Worm (Caenorhabditis elegans) whole organism, young adult: ENCODE data around the gene ttll-5.

Source experiments
- B0019.2 ChIP-seq: fragments of 200-800 bp; sonication (Bioruptor generic); conservative IDR thresholded peaks from 2 replicates; pipeline ENCODE4 v1.3.6; 2022; ENCODE audit warnings: missing genetic modification reagents, missing genetic modification characterization, missing compliant biosample characterization
- B0035.1 ChIP-seq: sonication (generic microtip); optimal IDR thresholded peaks from 2 replicates; lab custom pipeline; 2016; ENCODE audit warnings: missing genetic modification characterization, mild to moderate bottlenecking, missing compliant biosample characterization, missing genotype, missing genetic modification reagents
- B0261.1 ChIP-seq: sonication (generic microtip); optimal IDR thresholded peaks from 2 replicates; lab custom pipeline; 2016; ENCODE audit warnings: mild to moderate bottlenecking, missing genetic modification characterization, moderate library complexity, missing compliant biosample characterization
- B0336.3 ChIP-seq: fragments of 200-800 bp; sonication (Bioruptor generic); IDR thresholded peaks from 2 replicates; pipeline ENCODE4 v1.3.6; 2022; ENCODE audit warnings: missing genetic modification characterization, missing compliant biosample characterization
- F10E7.11 ChIP-seq: sonication (generic microtip); optimal IDR thresholded peaks from 2 replicates; lab custom pipeline; 2017; ENCODE audit warnings: mild to moderate bottlenecking, missing genetic modification characterization, moderate library complexity, missing compliant biosample characterization
- F22D6.2 ChIP-seq: sonication (generic microtip); optimal IDR thresholded peaks from 2 replicates; lab custom pipeline; 2016; ENCODE audit warnings: mild to moderate bottlenecking, missing genetic modification characterization, missing compliant biosample characterization
- F57A8.1 ChIP-seq: fragments of 200-800 bp; sonication (Bioruptor generic); optimal IDR thresholded peaks from 2 replicates; lab custom pipeline; 2018; ENCODE audit warnings: mild to moderate bottlenecking, missing genetic modification characterization, moderate library complexity, missing compliant biosample characterization
- F57C9.4 ChIP-seq: sonication (generic microtip); optimal IDR thresholded peaks from 2 replicates; lab custom pipeline; 2017; ENCODE audit warnings: mild to moderate bottlenecking, missing genetic modification characterization, missing compliant biosample characterization
- K12H6.12 ChIP-seq: fragments of 200-800 bp; sonication (Bioruptor generic); optimal IDR thresholded peaks from 2 replicates; lab custom pipeline; 2018; ENCODE audit warnings: mild to moderate bottlenecking, missing genetic modification characterization, missing compliant biosample characterization
- T07F8.4 ChIP-seq: sonication (generic microtip); optimal IDR thresholded peaks from 2 replicates; lab custom pipeline; 2016; ENCODE audit warnings: mild to moderate bottlenecking, missing genetic modification characterization, moderate library complexity, missing compliant biosample characterization
- Y53G8AR.9 ChIP-seq: fragments of 200-800 bp; sonication (Bioruptor generic); conservative IDR thresholded peaks from 2 replicates; pipeline ENCODE4 v1.3.6; 2022; ENCODE audit warnings: missing genetic modification reagents, missing genetic modification characterization, missing compliant biosample characterization
- ZK185.1 ChIP-seq: sonication (generic microtip); optimal IDR thresholded peaks from 2 replicates; lab custom pipeline; 2016; ENCODE audit warnings: mild to moderate bottlenecking, missing genetic modification characterization, missing compliant biosample characterization; ENCODE audit not compliant: poor library complexity, severe bottlenecking
- aptf-3 ChIP-seq: fragments of 200-800 bp; sonication (Bioruptor generic); IDR thresholded peaks from 2 replicates; pipeline ENCODE4 v1.3.6; 2022; ENCODE audit warnings: missing genetic modification characterization, missing compliant biosample characterization
- attf-3 ChIP-seq: fragments of 200-800 bp; sonication (Bioruptor generic); conservative IDR thresholded peaks from 2 replicates; pipeline ENCODE4 v1.3.6; 2022; ENCODE audit warnings: missing genetic modification reagents, missing genetic modification characterization, missing compliant biosample characterization
- attf-6 ChIP-seq: fragments of 200-800 bp; sonication (Bioruptor generic); IDR thresholded peaks from 2 replicates; pipeline ENCODE4 v1.3.6; 2022; ENCODE audit warnings: missing genetic modification reagents, missing genetic modification characterization, missing compliant biosample characterization
- bed-1 ChIP-seq: fragments of 200-800 bp; sonication (Bioruptor generic); IDR thresholded peaks from 2 replicates; pipeline ENCODE4 v1.3.6; 2022; ENCODE audit warnings: missing genetic modification reagents, missing genetic modification characterization, missing compliant biosample characterization
- cebp-2 ChIP-seq: fragments of 200-800 bp; sonication (Bioruptor generic); IDR thresholded peaks from 2 replicates; pipeline ENCODE4 v1.3.6; 2022; ENCODE audit warnings: missing genetic modification characterization, missing compliant biosample characterization
- ceh-27 ChIP-seq: fragments of 200-800 bp; sonication (Bioruptor generic); optimal IDR thresholded peaks from 2 replicates; lab custom pipeline; 2018; ENCODE audit warnings: mild to moderate bottlenecking, missing genetic modification characterization, moderate library complexity, missing compliant biosample characterization
- chd-7 ChIP-seq: sonication (generic microtip); optimal IDR thresholded peaks from 2 replicates; lab custom pipeline; 2016; ENCODE audit warnings: mild to moderate bottlenecking, missing genetic modification characterization, moderate library complexity, missing compliant biosample characterization
- dox-1 ChIP-seq: fragments of 200-800 bp; sonication (Bioruptor generic); IDR thresholded peaks from 2 replicates; pipeline ENCODE4 v1.3.6; 2022; ENCODE audit warnings: missing genetic modification reagents, missing genetic modification characterization, missing compliant biosample characterization
- dpff-1 ChIP-seq: sonication (generic microtip); optimal IDR thresholded peaks from 2 replicates; lab custom pipeline; 2017; ENCODE audit warnings: mild to moderate bottlenecking, missing genetic modification characterization, missing compliant biosample characterization
- efl-1 ChIP-seq: fragments of 150-350 bp; optimal IDR thresholded peaks from 2 replicates; lab custom pipeline; 2014; ENCODE audit warnings: missing biosample characterization, missing genetic modification reagents, missing genetic modification characterization
- egl-18 ChIP-seq: fragments of 200-800 bp; sonication (Bioruptor generic); IDR thresholded peaks from 2 replicates; pipeline ENCODE4 v1.3.6; 2022; ENCODE audit warnings: missing genetic modification reagents, missing genetic modification characterization, missing compliant biosample characterization
- egrh-3 ChIP-seq: fragments of 200-800 bp; sonication (Bioruptor generic); IDR thresholded peaks from 2 replicates; pipeline ENCODE4 v1.3.6; 2022; ENCODE audit warnings: missing genetic modification reagents, missing genetic modification characterization, missing compliant biosample characterization
- ekl-4 ChIP-seq: fragments of 200-800 bp; sonication (Bioruptor generic); IDR thresholded peaks from 2 replicates; pipeline ENCODE4 v1.3.6; 2022; ENCODE audit warnings: missing genetic modification reagents, missing genetic modification characterization, missing compliant biosample characterization
- ets-4 ChIP-seq: fragments of 200-800 bp; sonication (Bioruptor generic); optimal IDR thresholded peaks from 2 replicates; lab custom pipeline; 2018; ENCODE audit warnings: mild to moderate bottlenecking, missing genetic modification characterization, missing compliant biosample characterization
- gei-17 ChIP-seq: fragments of 200-800 bp; sonication (Bioruptor generic); optimal IDR thresholded peaks from 2 replicates; lab custom pipeline; 2018; ENCODE audit warnings: mild to moderate bottlenecking, missing genetic modification characterization, missing compliant biosample characterization
- him-1 ChIP-seq: sonication (generic microtip); optimal IDR thresholded peaks from 2 replicates; lab custom pipeline; 2016; ENCODE audit warnings: missing genotype, missing genetic modification reagents, missing genetic modification characterization, missing compliant biosample characterization
- hlh-12 ChIP-seq: sonication (generic microtip); optimal IDR thresholded peaks from 2 replicates; lab custom pipeline; 2016; ENCODE audit warnings: missing genetic modification characterization, missing compliant biosample characterization
- hmg-1.2 ChIP-seq: fragments of 200-800 bp; sonication (Bioruptor generic); IDR thresholded peaks from 2 replicates; pipeline ENCODE4 v1.3.6; 2022; ENCODE audit warnings: missing genetic modification reagents, missing genetic modification characterization, missing compliant biosample characterization
- let-607 ChIP-seq, 2 experiments: fragments of 200-800 bp in 1 of 2; sonication (Bioruptor generic) in 1 of 2; sonication (generic microtip) in 1 of 2; optimal IDR thresholded peaks; 2 replicates each; lab custom pipeline; 2016 to 2018; ENCODE audit warnings: mild to moderate bottlenecking in 2 of 2, missing compliant biosample characterization in 2 of 2, missing genetic modification characterization in 2 of 2, moderate library complexity in 2 of 2, missing genotype in 1 of 2
- lin-35 ChIP-seq, 3 experiments: fragments of 150-350 bp in 2 of 3; sonication (generic microtip) in 1 of 3; optimal IDR thresholded peaks; 2 replicates each; lab custom pipeline; 2014 to 2018; ENCODE audit warnings: missing biosample characterization in 3 of 3, missing genetic modification characterization in 3 of 3, missing genetic modification reagents in 3 of 3
- lin-54 ChIP-seq: fragments of 200-800 bp; sonication (Bioruptor generic); optimal IDR thresholded peaks from 2 replicates; lab custom pipeline; 2018; ENCODE audit warnings: mild to moderate bottlenecking, missing genetic modification characterization, missing compliant biosample characterization
- lir-1 ChIP-seq: fragments of 200-800 bp; sonication (Bioruptor generic); conservative IDR thresholded peaks from 2 replicates; pipeline ENCODE4 v1.3.6; 2022; ENCODE audit warnings: missing genetic modification reagents, missing genetic modification characterization, missing compliant biosample characterization
- lsl-1 ChIP-seq: fragments of 200-800 bp; sonication (Bioruptor generic); optimal IDR thresholded peaks from 2 replicates; lab custom pipeline; 2018; ENCODE audit warnings: mild to moderate bottlenecking, missing genetic modification characterization, moderate library complexity, missing compliant biosample characterization
- madf-8 ChIP-seq: fragments of 200-800 bp; sonication (Bioruptor generic); conservative IDR thresholded peaks from 2 replicates; pipeline ENCODE4 v1.3.6; 2022; ENCODE audit warnings: missing genetic modification reagents, missing genetic modification characterization, missing compliant biosample characterization
- nfya-1 ChIP-seq: sonication (generic microtip); optimal IDR thresholded peaks from 2 replicates; lab custom pipeline; 2017; ENCODE audit warnings: antibody characterized with exemption, missing compliant biosample characterization, missing genetic modification characterization, borderline replicate concordance; ENCODE audit not compliant: insufficient read depth
- nhr-27 ChIP-seq: fragments of 200-800 bp; sonication (Bioruptor generic); optimal IDR thresholded peaks from 2 replicates; lab custom pipeline; 2018; ENCODE audit warnings: mild to moderate bottlenecking, missing genetic modification characterization, moderate library complexity, missing compliant biosample characterization
- nhr-80 ChIP-seq: sonication (generic microtip); optimal IDR thresholded peaks from 2 replicates; lab custom pipeline; 2016; ENCODE audit warnings: missing genetic modification characterization, missing compliant biosample characterization
- rcor-1 ChIP-seq: fragments of 200-800 bp; sonication (Bioruptor generic); IDR thresholded peaks from 2 replicates; pipeline ENCODE4 v1.3.6; 2022; ENCODE audit warnings: missing genetic modification reagents, missing genetic modification characterization, missing compliant biosample characterization
- sdz-38 ChIP-seq: sonication (generic microtip); optimal IDR thresholded peaks from 2 replicates; lab custom pipeline; 2016; ENCODE audit warnings: missing genotype, missing genetic modification characterization, missing compliant biosample characterization
- snpc-3.4 ChIP-seq: sonication (generic microtip); optimal IDR thresholded peaks from 2 replicates; lab custom pipeline; 2017; ENCODE audit warnings: missing genetic modification characterization, mild to moderate bottlenecking, missing compliant biosample characterization, antibody characterized with exemption, moderate library complexity, missing genotype, missing genetic modification reagents
- snpc-4 ChIP-seq, 5 experiments: fragments of 150-350 bp in 1 of 5; sonication (generic microtip) in 4 of 5; optimal IDR thresholded peaks; 2 replicates each; lab custom pipeline; 2014 to 2018; ENCODE audit warnings: missing genetic modification characterization in 5 of 5, missing biosample characterization in 3 of 5, antibody characterized with exemption in 2 of 5, mild to moderate bottlenecking in 2 of 5, missing compliant biosample characterization in 2 of 5, missing genotype in 2 of 5, moderate library complexity in 2 of 5, missing genetic modification reagents in 1 of 5
- tbx-9 ChIP-seq: sonication (generic microtip); optimal IDR thresholded peaks from 2 replicates; lab custom pipeline; 2016; ENCODE audit warnings: borderline replicate concordance, missing genetic modification characterization, inconsistent platforms, missing compliant biosample characterization
- zfh-2 ChIP-seq: fragments of 200-800 bp; sonication (Bioruptor generic); conservative IDR thresholded peaks from 2 replicates; pipeline ENCODE4 v1.3.6; 2022; ENCODE audit warnings: missing genetic modification reagents, missing genetic modification characterization, missing compliant biosample characterization
- zim-3 ChIP-seq: sonication (generic microtip); optimal IDR thresholded peaks from 2 replicates; lab custom pipeline; 2017; ENCODE audit warnings: mild to moderate bottlenecking, missing genetic modification characterization, moderate library complexity, missing compliant biosample characterization
- ztf-25 ChIP-seq: fragments of 200-800 bp; sonication (Bioruptor generic); IDR thresholded peaks from 2 replicates; pipeline ENCODE4 v1.3.6; 2022; ENCODE audit warnings: missing genetic modification reagents, missing genetic modification characterization, missing compliant biosample characterization

ttll-5 gene

DNA sequence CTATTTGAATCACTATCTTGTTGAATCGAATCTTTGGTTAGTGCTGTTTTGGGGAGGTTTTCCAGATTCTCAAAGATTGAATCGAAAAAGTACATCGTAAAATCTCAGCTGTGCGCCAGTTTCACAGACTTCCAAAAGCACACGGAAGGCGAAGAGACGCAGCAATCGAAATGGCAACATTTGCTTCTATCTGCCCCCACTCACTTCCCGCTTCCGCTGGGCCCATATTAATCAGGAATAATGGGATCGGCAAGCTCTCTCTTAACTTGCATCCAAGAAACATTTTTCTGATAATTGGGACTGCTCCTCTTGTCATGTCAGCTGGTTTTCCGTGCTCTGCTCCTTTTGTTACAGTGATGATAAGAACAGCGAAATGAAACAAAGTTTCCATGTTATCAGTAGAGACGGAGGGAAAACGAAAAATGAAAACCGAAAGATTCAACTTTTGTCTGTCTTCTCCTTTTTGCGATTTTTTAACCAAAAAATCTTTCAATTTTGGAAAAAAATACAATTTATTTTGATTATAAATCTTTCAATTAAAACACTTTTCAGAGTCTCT, 26.7 kb downstream of the ttll-5 start:
- TF ChIP-seq lin-35 (GFP tag; optimal IDR thresholded peaks at IDR 0.05; lab: Kevin White, UChicago) (peak in 1 of 3 experiments; percentile 47), nfya-1 (tag; lab: Kevin White, UChicago) (no peak), B0019.2 (GFP tag; lab: Robert Waterston, UW) (no peak), chd-7 (tag; lab: Kevin White, UChicago) (no peak), efl-1 (GFP tag; lab: Kevin White, UChicago) (no peak), ceh-27 (GFP tag; lab: Kevin White, UChicago) (no peak), B0035.1 (tag; lab: Kevin White, UChicago) (no peak), F57A8.1 (no peak), hmg-1.2 (GFP tag; lab: Robert Waterston, UW) (peak; percentile 16; the same call in 1 of the 2 replicates), attf-3 (GFP tag; lab: Robert Waterston, UW) (no peak), dox-1 (peak; percentile 33; the same call in 1 of the 2 replicates), egl-18 (GFP tag; lab: Robert Waterston, UW) (no peak), F22D6.2 (tag; lab: Kevin White, UChicago) (no peak), dpff-1 (no peak), B0336.3 (peak; percentile 9; the same call in 1 of the 2 replicates), gei-17 (no peak), F10E7.11 (no peak), madf-8 (no peak), attf-6 (GFP tag; lab: Robert Waterston, UW) (no peak), nhr-80 (tag; lab: Kevin White, UChicago) (peak; percentile 86), snpc-4 (GFP tag; optimal IDR thresholded peaks at IDR 0.05; lab: Kevin White, UChicago) (no peak), snpc-4 (tag; optimal IDR thresholded peaks at IDR 0.05; lab: Kevin White, UChicago) (peak in 1 of 4 experiments; percentile 33), him-1 (no peak), ets-4 (GFP tag; lab: Kevin White, UChicago) (no peak), lir-1 (GFP tag; lab: Robert Waterston, UW) (no peak), nhr-27 (tag; lab: Kevin White, UChicago) (no peak), cebp-2 (no peak), ztf-25 (GFP tag; lab: Robert Waterston, UW) (no peak), tbx-9 (tag; lab: Kevin White, UChicago) (no peak), zfh-2 (0 out of 2 replicates have a peak, but pooled peaks have one; percentile 22), zim-3 (no peak), T07F8.4 (tag; lab: Kevin White, UChicago) (no peak), ZK185.1 (tag; lab: Kevin White, UChicago) (no peak), rcor-1 (no peak), sdz-38 (tag; lab: Kevin White, UChicago) (no peak), aptf-3 (GFP tag; lab: Robert Waterston, UW) (no peak), egrh-3 (GFP tag; lab: Robert Waterston, UW) (no peak), F57C9.4 (no peak), K12H6.12 (no peak), B0261.1 (tag; lab: Kevin White, UChicago) (no peak), bed-1 (no peak), Y53G8AR.9 (GFP tag; lab: Robert Waterston, UW) (peak; percentile 55), ekl-4 (GFP tag; lab: Robert Waterston, UW) (no peak), lin-54 (GFP tag; lab: Kevin White, UChicago) (no peak), lsl-1 (GFP tag; lab: Kevin White, UChicago) (no peak), hlh-12 (tag; lab: Kevin White, UChicago) (no peak), snpc-3.4 (tag; lab: Kevin White, UChicago) (no peak), let-607 (tag; optimal IDR thresholded peaks at IDR 0.05; lab: Kevin White, UChicago) (no peak)
